Worm (Caenorhabditis elegans) whole organism, young adult: ENCODE data around the gene rad-51.

ENCODE experiments used
- B0019.2 ChIP-seq: fragments of 200-800 bp; sonication (Bioruptor generic); conservative IDR thresholded peaks from 2 replicates; pipeline ENCODE4 v1.3.6; 2022; ENCODE audit warnings: missing genetic modification reagents, missing genetic modification characterization, missing compliant biosample characterization
- B0035.1 ChIP-seq: sonication (generic microtip); optimal IDR thresholded peaks from 2 replicates; lab custom pipeline; 2016; ENCODE audit warnings: missing genetic modification characterization, mild to moderate bottlenecking, missing compliant biosample characterization, missing genotype, missing genetic modification reagents
- D2030.7 ChIP-seq: fragments of 200-800 bp; sonication (Bioruptor generic); IDR thresholded peaks from 2 replicates; pipeline ENCODE4 v1.3.6; 2022; ENCODE audit warnings: missing genetic modification reagents, missing genetic modification characterization, missing compliant biosample characterization
- F22D6.2 ChIP-seq: sonication (generic microtip); optimal IDR thresholded peaks from 2 replicates; lab custom pipeline; 2016; ENCODE audit warnings: mild to moderate bottlenecking, missing genetic modification characterization, missing compliant biosample characterization
- F52B5.7 ChIP-seq: sonication (generic microtip); optimal IDR thresholded peaks from 2 replicates; lab custom pipeline; 2016; ENCODE audit warnings: mild to moderate bottlenecking, missing genetic modification characterization, missing compliant biosample characterization
- T26A5.8 ChIP-seq: sonication (generic microtip); optimal IDR thresholded peaks from 2 replicates; lab custom pipeline; 2016; ENCODE audit warnings: missing genetic modification characterization, missing compliant biosample characterization
- Y53F4B.3 ChIP-seq: fragments of 200-800 bp; sonication (Bioruptor generic); IDR thresholded peaks from 2 replicates; pipeline ENCODE4 v1.3.6; 2022; ENCODE audit warnings: missing genetic modification reagents, missing genetic modification characterization, missing compliant biosample characterization
- Y56A3A.18 ChIP-seq: fragments of 200-800 bp; sonication (Bioruptor generic); IDR thresholded peaks from 2 replicates; pipeline ENCODE4 v1.3.6; 2022; ENCODE audit warnings: missing genetic modification reagents, missing genetic modification characterization, missing compliant biosample characterization
- Y79H2A.3 ChIP-seq: fragments of 200-800 bp; sonication (Bioruptor generic); conservative IDR thresholded peaks from 2 replicates; pipeline ENCODE4 v1.3.6; 2022; ENCODE audit warnings: missing genetic modification reagents, missing genetic modification characterization, missing compliant biosample characterization
- Y95B8A.8 ChIP-seq: fragments of 200-800 bp; sonication (Bioruptor generic); IDR thresholded peaks from 2 replicates; pipeline ENCODE4 v1.3.6; 2022; ENCODE audit warnings: missing genetic modification reagents, missing genetic modification characterization, missing compliant biosample characterization
- aptf-3 ChIP-seq: fragments of 200-800 bp; sonication (Bioruptor generic); IDR thresholded peaks from 2 replicates; pipeline ENCODE4 v1.3.6; 2022; ENCODE audit warnings: missing genetic modification characterization, missing compliant biosample characterization
- atf-7 ChIP-seq: sonication (generic microtip); optimal IDR thresholded peaks from 2 replicates; lab custom pipeline; 2017; ENCODE audit warnings: mild to moderate bottlenecking, missing genetic modification characterization, missing compliant biosample characterization
- cebp-2 ChIP-seq: fragments of 200-800 bp; sonication (Bioruptor generic); IDR thresholded peaks from 2 replicates; pipeline ENCODE4 v1.3.6; 2022; ENCODE audit warnings: missing genetic modification characterization, missing compliant biosample characterization
- chd-7 ChIP-seq: sonication (generic microtip); optimal IDR thresholded peaks from 2 replicates; lab custom pipeline; 2016; ENCODE audit warnings: mild to moderate bottlenecking, missing genetic modification characterization, moderate library complexity, missing compliant biosample characterization
- dox-1 ChIP-seq: fragments of 200-800 bp; sonication (Bioruptor generic); IDR thresholded peaks from 2 replicates; pipeline ENCODE4 v1.3.6; 2022; ENCODE audit warnings: missing genetic modification reagents, missing genetic modification characterization, missing compliant biosample characterization
- dpff-1 ChIP-seq: sonication (generic microtip); optimal IDR thresholded peaks from 2 replicates; lab custom pipeline; 2017; ENCODE audit warnings: mild to moderate bottlenecking, missing genetic modification characterization, missing compliant biosample characterization
- efl-1 ChIP-seq: fragments of 150-350 bp; optimal IDR thresholded peaks from 2 replicates; lab custom pipeline; 2014; ENCODE audit warnings: missing biosample characterization, missing genetic modification reagents, missing genetic modification characterization
- fkh-3 ChIP-seq: sonication (generic microtip); optimal IDR thresholded peaks from 2 replicates; lab custom pipeline; 2016; ENCODE audit warnings: mild to moderate bottlenecking, missing genetic modification characterization, missing compliant biosample characterization
- gei-17 ChIP-seq: fragments of 200-800 bp; sonication (Bioruptor generic); optimal IDR thresholded peaks from 2 replicates; lab custom pipeline; 2018; ENCODE audit warnings: mild to moderate bottlenecking, missing genetic modification characterization, missing compliant biosample characterization
- hlh-26 ChIP-seq: fragments of 200-800 bp; sonication (Bioruptor generic); conservative IDR thresholded peaks from 2 replicates; pipeline ENCODE4 v1.3.6; 2022; ENCODE audit warnings: missing genetic modification reagents, missing genetic modification characterization, missing compliant biosample characterization
- lin-26 ChIP-seq: fragments of 200-800 bp; sonication (Bioruptor generic); IDR thresholded peaks from 2 replicates; pipeline ENCODE4 v1.3.6; 2022; ENCODE audit warnings: missing genetic modification reagents, missing genetic modification characterization, missing compliant biosample characterization
- lin-40 ChIP-seq: sonication (generic microtip); optimal IDR thresholded peaks from 2 replicates; lab custom pipeline; 2016; ENCODE audit warnings: missing genetic modification characterization, mild to moderate bottlenecking, missing compliant biosample characterization, missing genotype, missing genetic modification reagents
- lin-54 ChIP-seq: fragments of 200-800 bp; sonication (Bioruptor generic); optimal IDR thresholded peaks from 2 replicates; lab custom pipeline; 2018; ENCODE audit warnings: mild to moderate bottlenecking, missing genetic modification characterization, missing compliant biosample characterization
- lsy-27 ChIP-seq: sonication (generic microtip); optimal IDR thresholded peaks from 2 replicates; lab custom pipeline; 2017; ENCODE audit warnings: missing genetic modification characterization, mild to moderate bottlenecking, missing compliant biosample characterization, antibody characterized with exemption, missing genotype, borderline replicate concordance; ENCODE audit not compliant: insufficient read depth
- madf-6 ChIP-seq: fragments of 200-800 bp; sonication (Bioruptor generic); IDR thresholded peaks from 2 replicates; pipeline ENCODE4 v1.3.6; 2022; ENCODE audit warnings: missing genetic modification reagents, missing genetic modification characterization, missing compliant biosample characterization
- mcd-1 ChIP-seq: fragments of 200-800 bp; sonication (Bioruptor generic); IDR thresholded peaks from 2 replicates; pipeline ENCODE4 v1.3.6; 2022; ENCODE audit warnings: missing genetic modification reagents, missing genetic modification characterization, missing compliant biosample characterization
- mel-28 ChIP-seq: sonication (generic microtip); optimal IDR thresholded peaks from 2 replicates; lab custom pipeline; 2016; ENCODE audit warnings: borderline replicate concordance, mild to moderate bottlenecking, missing genetic modification characterization, missing compliant biosample characterization
- nfya-1 ChIP-seq: sonication (generic microtip); optimal IDR thresholded peaks from 2 replicates; lab custom pipeline; 2017; ENCODE audit warnings: antibody characterized with exemption, missing compliant biosample characterization, missing genetic modification characterization, borderline replicate concordance; ENCODE audit not compliant: insufficient read depth
- nhr-27 ChIP-seq: fragments of 200-800 bp; sonication (Bioruptor generic); optimal IDR thresholded peaks from 2 replicates; lab custom pipeline; 2018; ENCODE audit warnings: mild to moderate bottlenecking, missing genetic modification characterization, moderate library complexity, missing compliant biosample characterization
- nhr-80 ChIP-seq: sonication (generic microtip); optimal IDR thresholded peaks from 2 replicates; lab custom pipeline; 2016; ENCODE audit warnings: missing genetic modification characterization, missing compliant biosample characterization
- nhr-90 ChIP-seq: sonication (generic microtip); optimal IDR thresholded peaks from 2 replicates; lab custom pipeline; 2016; ENCODE audit warnings: missing genotype, mild to moderate bottlenecking, missing genetic modification characterization, missing compliant biosample characterization
- pbrm-1 ChIP-seq: fragments of 200-800 bp; sonication (Bioruptor generic); IDR thresholded peaks from 2 replicates; pipeline ENCODE4 v1.3.6; 2022; ENCODE audit warnings: missing genetic modification reagents, missing genetic modification characterization, missing compliant biosample characterization
- pha-4 ChIP-seq: fragments of 150-350 bp; sonication (generic microtip); optimal IDR thresholded peaks from 2 replicates; lab custom pipeline; 2014; ENCODE audit warnings: missing biosample characterization, missing genetic modification reagents, missing genetic modification characterization
- unc-130 ChIP-seq: sonication (generic microtip); optimal IDR thresholded peaks from 2 replicates; lab custom pipeline; 2016; ENCODE audit warnings: missing genetic modification reagents, missing genetic modification characterization, missing compliant biosample characterization
- xnd-1 ChIP-seq: sonication (generic microtip); optimal IDR thresholded peaks from 2 replicates; lab custom pipeline; 2016; ENCODE audit warnings: missing genotype, missing genetic modification reagents, missing genetic modification characterization, missing compliant biosample characterization
- ztf-25 ChIP-seq: fragments of 200-800 bp; sonication (Bioruptor generic); IDR thresholded peaks from 2 replicates; pipeline ENCODE4 v1.3.6; 2022; ENCODE audit warnings: missing genetic modification reagents, missing genetic modification characterization, missing compliant biosample characterization
- ztf-3 ChIP-seq: fragments of 200-800 bp; sonication (Bioruptor generic); optimal IDR thresholded peaks from 2 replicates; lab custom pipeline; 2018; ENCODE audit warnings: mild to moderate bottlenecking, missing genetic modification characterization, missing compliant biosample characterization

The rad-51 gene

ce11 chrIV:10281482-10281881 is 2.6 kb downstream of the rad-51 start, which contains the start of gene thk-1:
Gene thk-1, minus strand, starts transcription at chrIV:10281582.
- TF ChIP-seq Y79H2A.3 (GFP tag; lab: Robert Waterston, UW) (no peak), lin-40 (no peak), mel-28 (tag; lab: Kevin White, UChicago) (no peak), F52B5.7 (tag; lab: Kevin White, UChicago) (no peak), chd-7 (no peak), Y56A3A.18 (GFP tag; lab: Robert Waterston, UW) (no peak), lin-54 (GFP tag; lab: Kevin White, UChicago) (no peak), nhr-80 (peak; percentile 5)

- TF ChIP-seq nhr-90 (no peak), nfya-1 (tag; lab: Kevin White, UChicago) (no peak), efl-1 (no peak), ztf-25 (GFP tag; lab: Robert Waterston, UW) (no peak), Y95B8A.8 (GFP tag; lab: Robert Waterston, UW) (no peak), atf-7 (tag; lab: Kevin White, UChicago) (no peak), F22D6.2 (no peak), hlh-26 (GFP tag; lab: Robert Waterston, UW) (no peak)
Observed at ce11 chrIV:10277716-10278115, 6.3 kb downstream of the rad-51 start, which contains the start of gene Y43C5A.4. Gene Y43C5A.4, plus strand, starts transcription at chrIV:10278016.

- TF ChIP-seq dox-1 (GFP tag; lab: Robert Waterston, UW): no peak
- TF ChIP-seq fkh-3 (tag; lab: Kevin White, UChicago): no peak
- no peak for TF ChIP-seq pbrm-1 (GFP tag; lab: Robert Waterston, UW)
- no peak for TF ChIP-seq xnd-1 (tag; lab: Kevin White, UChicago)
- no peak for TF ChIP-seq B0019.2 (GFP tag; lab: Robert Waterston, UW)
- no peak for TF ChIP-seq madf-6 (GFP tag; lab: Robert Waterston, UW)
- TF ChIP-seq T26A5.8 (tag; lab: Kevin White, UChicago): no peak
- no peak for TF ChIP-seq unc-130
- TF ChIP-seq dpff-1: no peak
- no peak for TF ChIP-seq ztf-3 (GFP tag; lab: Kevin White, UChicago)
- TF ChIP-seq nhr-27 (tag; lab: Kevin White, UChicago): no peak
- no peak for TF ChIP-seq lsy-27
- no peak for TF ChIP-seq cebp-2 (GFP tag; lab: Robert Waterston, UW)
Observed at ce11 chrIV:10276960-10277359, 7.1 kb downstream of the rad-51 start, which contains the start of gene Y43C5A.7. Gene Y43C5A.7, plus strand, starts transcription at chrIV:10277260.

- no peak for TF ChIP-seq pha-4 (tag; lab: Kevin White, UChicago)
- no peak for TF ChIP-seq dpff-1
- TF ChIP-seq Y53F4B.3 (GFP tag; lab: Robert Waterston, UW): no peak
- TF ChIP-seq mcd-1 (GFP tag; lab: Robert Waterston, UW): no peak
- no peak for TF ChIP-seq B0035.1 (tag; lab: Kevin White, UChicago)
- no peak for TF ChIP-seq D2030.7 (GFP tag; lab: Robert Waterston, UW)
- TF ChIP-seq lin-26 (GFP tag; lab: Robert Waterston, UW): no peak
- TF ChIP-seq F52B5.7 (tag; lab: Kevin White, UChicago): no peak
- no peak for TF ChIP-seq fkh-3 (tag; lab: Kevin White, UChicago)
- no peak for TF ChIP-seq gei-17
- no peak for TF ChIP-seq aptf-3 (GFP tag; lab: Robert Waterston, UW)
Observed at ce11 chrIV:10275050-10275449, 9.0 kb downstream of the rad-51 start.
